Worm (Caenorhabditis elegans) whole organism, mixed stage, embryonic: Measurements from ENCODE around the gene gcy-23.

Experiments
- elt-1 ChIP-seq: sonication (generic microtip); optimal IDR thresholded peaks from 2 replicates; lab custom pipeline; 2017; ENCODE audit warnings: missing genetic modification characterization, mild to moderate bottlenecking, missing compliant biosample characterization, antibody characterized with exemption, moderate library complexity, borderline replicate concordance; ENCODE audit not compliant: insufficient read depth
- hlh-1 ChIP-seq: fragments of 150-350 bp; optimal IDR thresholded peaks from 2 replicates; lab custom pipeline; 2014; ENCODE audit warnings: missing biosample characterization, missing genetic modification reagents, missing genetic modification characterization
- nhr-12 ChIP-seq: fragments of 150-350 bp; optimal IDR thresholded peaks from 2 replicates; lab custom pipeline; 2014; ENCODE audit warnings: missing biosample characterization, missing genetic modification characterization
- pha-4 ChIP-seq: fragments of 150-350 bp; optimal IDR thresholded peaks from 2 replicates; lab custom pipeline; 2018; ENCODE audit warnings: missing biosample characterization, missing genetic modification reagents, missing genetic modification characterization
- snpc-4 ChIP-seq: fragments of 150-350 bp; optimal IDR thresholded peaks from 2 replicates; lab custom pipeline; 2014; ENCODE audit warnings: missing biosample characterization, missing genetic modification characterization
- tbx-8 ChIP-seq: fragments of 200-800 bp; sonication (Bioruptor generic); optimal IDR thresholded peaks from 2 replicates; lab custom pipeline; 2018; ENCODE audit warnings: mild to moderate bottlenecking, missing genetic modification characterization, moderate library complexity, missing compliant biosample characterization
- unc-62 ChIP-seq: fragments of 150-350 bp; optimal IDR thresholded peaks from 2 replicates; lab custom pipeline; 2014; ENCODE audit warnings: missing biosample characterization, missing genetic modification reagents, missing genetic modification characterization
- ztf-11 ChIP-seq: fragments of 150-350 bp; optimal IDR thresholded peaks from 2 replicates; lab custom pipeline; 2014; ENCODE audit warnings: missing biosample characterization, missing genetic modification characterization

DNA sequence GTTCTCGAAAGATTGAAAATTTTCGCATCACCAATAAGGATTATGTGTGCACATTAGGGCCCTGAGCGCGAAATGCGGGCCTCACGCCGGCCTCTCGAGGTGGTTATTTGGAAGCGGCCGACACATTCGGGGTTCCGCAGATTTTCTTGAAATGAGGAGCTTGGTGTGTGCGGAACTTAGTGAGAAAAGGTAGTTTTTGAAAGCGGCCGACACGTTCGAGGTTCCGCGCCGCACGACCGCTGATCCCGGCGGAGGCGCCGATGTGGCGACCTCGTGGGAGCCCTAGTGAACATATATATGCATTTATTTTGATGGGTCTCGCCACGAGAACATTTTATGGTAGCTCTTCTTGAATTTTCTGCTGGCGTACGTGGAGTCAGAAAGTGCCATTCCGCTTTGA, 22.3 kb downstream of the gcy-23 start:
- TF ChIP-seq snpc-4 (tag; lab: Kevin White, UChicago) (no peak), tbx-8 (GFP tag; lab: Kevin White, UChicago) (no peak), ztf-11 (tag; lab: Kevin White, UChicago) (no peak), hlh-1 (tag; lab: Kevin White, UChicago) (no peak), unc-62 (GFP tag; lab: Kevin White, UChicago) (no peak), nhr-12 (tag; lab: Kevin White, UChicago) (no peak), elt-1 (no peak), pha-4 (tag; lab: Kevin White, UChicago) (no peak)
